Worm (Caenorhabditis elegans) whole organism, dauer: ENCODE measurements around the gene cul-2.

ENCODE experiments used
- unc-62 ChIP-seq: sonication (generic microtip); optimal IDR thresholded peaks from 2 replicates; lab custom pipeline; 2017; ENCODE audit warnings: missing biosample characterization, missing genetic modification reagents, missing genetic modification characterization

cul-2 gene

ce11 chrIII:13708415-13708814 lies 21.3 kb downstream of the cul-2 start:
- no peak for TF ChIP-seq unc-62

- no peak for TF ChIP-seq unc-62
These were observed 22.1 kb downstream of the cul-2 start for ce11 chrIII:13709122-13709521.

DNA sequence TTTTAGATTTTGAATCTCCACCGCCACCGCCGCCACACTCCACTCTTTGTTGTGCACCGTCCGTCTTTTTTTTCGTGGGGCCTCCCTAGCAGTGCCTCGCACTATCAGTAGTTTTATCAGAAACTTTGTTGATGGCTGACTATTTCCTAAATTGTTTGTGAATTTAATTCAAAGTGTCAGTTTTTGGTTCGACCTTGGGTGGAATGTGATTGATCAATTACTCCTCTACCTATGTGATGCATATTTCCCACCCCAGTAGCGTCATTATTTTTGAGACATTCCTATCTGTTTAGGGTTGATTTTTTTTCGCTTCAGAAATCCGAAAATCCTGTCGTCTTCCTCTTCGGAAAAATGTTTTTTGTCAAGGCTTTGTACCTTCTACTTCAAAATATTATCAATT lies 23.6 kb downstream of the cul-2 start:
- no peak for TF ChIP-seq unc-62

DNA sequence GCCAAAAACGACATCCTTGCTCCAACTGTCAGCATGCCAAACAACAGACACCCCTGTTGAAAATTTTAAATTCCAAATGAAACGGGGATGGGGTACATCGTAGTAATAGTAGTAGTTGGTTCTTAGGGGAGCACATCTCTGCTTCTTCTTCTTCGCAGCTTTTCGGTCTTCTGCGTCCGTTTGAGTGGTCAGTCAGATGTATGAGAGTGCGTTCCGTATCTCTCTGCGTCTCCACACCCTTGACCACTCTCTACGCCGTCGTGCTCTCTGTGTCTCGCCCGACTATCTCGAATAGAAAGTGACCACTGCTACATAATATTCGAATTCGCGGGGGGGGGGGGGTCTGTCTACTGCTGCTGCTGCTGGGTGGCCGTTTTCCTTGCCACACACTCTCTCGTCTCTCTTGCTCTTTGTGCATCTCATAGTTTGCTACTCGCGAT lies 25.8 kb downstream of the cul-2 start:
- TF ChIP-seq unc-62 = no peak

- no peak for TF ChIP-seq unc-62
These were observed 26.7 kb downstream of the cul-2 start for ce11 chrIII:13713807-13714206.

- no peak for TF ChIP-seq unc-62
These were observed 27.9 kb downstream of the cul-2 start for ce11 chrIII:13714950-13715349.

DNA sequence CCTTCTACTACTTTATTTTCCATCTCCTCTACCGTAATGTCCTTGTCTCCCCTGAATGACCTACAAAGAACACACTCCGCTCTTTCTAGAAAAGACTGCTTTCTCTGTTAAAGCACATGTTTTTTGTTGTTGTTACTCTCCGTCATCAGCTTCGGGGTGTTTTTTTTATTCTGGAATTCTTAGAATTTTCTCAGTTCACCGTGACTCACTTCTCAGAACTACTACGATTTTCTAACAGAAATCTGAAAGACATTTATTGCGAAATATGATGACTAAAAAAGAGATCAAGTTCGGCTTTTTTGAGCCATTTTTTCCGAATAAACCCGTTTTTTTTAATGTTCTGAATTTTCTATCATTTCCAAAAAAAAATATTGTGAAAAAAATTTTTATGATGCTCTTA lies 29.2 kb downstream of the cul-2 start:
- no peak for TF ChIP-seq unc-62

ce11 chrIII:13716831-13717230 lies 29.8 kb downstream of the cul-2 start:
- TF ChIP-seq unc-62 = no peak

DNA sequence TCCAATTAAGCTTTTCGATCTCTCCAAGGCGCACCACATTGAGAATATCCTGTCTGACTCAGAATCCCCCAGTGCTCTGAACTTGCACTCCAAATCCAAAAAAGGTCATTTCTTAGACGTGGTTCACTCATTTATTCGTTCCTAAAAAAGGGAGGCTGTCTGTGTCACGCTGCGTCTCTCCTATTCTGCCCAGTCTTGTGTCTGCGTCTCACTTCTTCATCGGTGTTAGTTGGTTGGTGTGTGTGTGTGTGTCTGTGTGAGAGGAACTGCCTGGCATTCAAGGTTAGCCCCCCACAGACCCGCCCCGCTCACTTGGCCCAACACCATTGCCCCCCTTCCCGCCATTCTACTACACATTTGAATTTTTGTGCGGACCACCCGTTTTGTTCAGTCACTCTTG lies 30.4 kb downstream of the cul-2 start:
- no peak for TF ChIP-seq unc-62

ce11 chrIII:13718403-13718969 lies 31.4 kb downstream of the cul-2 start:
- no peak for TF ChIP-seq unc-62

DNA sequence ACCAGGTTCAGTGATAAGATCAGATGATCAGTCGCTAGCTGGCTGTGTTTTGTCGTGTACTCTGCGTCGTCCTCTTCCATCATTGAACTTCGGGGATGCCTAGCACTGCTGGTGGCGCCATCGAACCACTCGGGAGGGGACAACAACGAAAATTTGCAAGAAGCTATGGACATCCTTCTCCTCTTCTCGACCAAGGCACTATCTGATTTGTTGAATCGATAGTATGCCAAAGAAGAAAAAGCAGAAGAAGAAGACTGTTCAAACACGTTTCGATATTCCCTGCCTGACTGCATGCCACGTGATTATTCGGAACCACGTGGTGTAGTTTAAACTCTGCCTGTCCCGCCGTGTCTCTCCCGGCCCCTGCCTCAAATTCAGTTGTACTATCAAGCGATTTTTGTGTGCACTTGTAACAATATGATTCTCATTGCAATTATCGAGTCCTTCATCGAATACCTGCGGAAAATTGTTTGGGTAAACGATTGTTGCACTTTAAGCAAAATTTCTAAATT lies 32.2 kb downstream of the cul-2 start:
- TF ChIP-seq unc-62 = no peak

- no peak for TF ChIP-seq unc-62
These were observed 33.2 kb downstream of the cul-2 start for ce11 chrIII:13720190-13720741.

- no peak for TF ChIP-seq unc-62
These were observed 34.0 kb downstream of the cul-2 start for ce11 chrIII:13721066-13721465.

DNA sequence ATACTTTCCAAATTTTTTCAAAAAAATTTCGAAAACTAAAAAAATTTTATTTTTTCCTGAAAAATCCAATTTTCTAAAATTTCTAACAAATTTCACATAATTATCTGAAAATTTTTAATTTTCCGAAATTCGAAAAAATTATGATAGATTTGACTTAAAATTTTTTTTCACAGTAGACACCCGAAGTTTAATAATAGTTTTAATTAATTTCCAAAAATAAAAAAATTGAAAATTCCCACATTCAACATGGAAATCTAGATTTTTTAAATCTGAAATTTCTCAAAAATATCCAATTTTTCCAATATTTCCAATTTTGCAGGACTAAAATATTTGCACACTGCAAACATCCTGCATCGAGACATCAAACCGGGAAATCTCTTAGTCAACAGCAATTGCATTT lies 34.9 kb downstream of the cul-2 start:
- TF ChIP-seq unc-62 = no peak

- no peak for TF ChIP-seq unc-62
These were observed 35.5 kb downstream of the cul-2 start for ce11 chrIII:13722387-13723122.

- no peak for TF ChIP-seq unc-62
These were observed 37.2 kb downstream of the cul-2 start for ce11 chrIII:13724018-13724892.

ce11 chrIII:13729760-13730159 lies 42.7 kb downstream of the cul-2 start:
- TF ChIP-seq unc-62 = no peak
